Worm (Caenorhabditis elegans) whole organism, L4 larva: ENCODE data around the gene sre-13.

Experiments used
- F37D6.2 ChIP-seq: sonication (generic microtip); optimal IDR thresholded peaks from 2 replicates; lab custom pipeline; 2016; ENCODE audit warnings: mild to moderate bottlenecking, missing genetic modification characterization, missing compliant biosample characterization
- F49E8.2 ChIP-seq: sonication (generic microtip); optimal IDR thresholded peaks from 2 replicates; lab custom pipeline; 2016; ENCODE audit warnings: missing compliant biosample characterization, mild to moderate bottlenecking, missing genetic modification characterization, borderline replicate concordance
- T26A8.4 ChIP-seq: fragments of 200-800 bp; sonication (Bioruptor generic); IDR thresholded peaks from 2 replicates; pipeline ENCODE4 v1.3.6; 2022; ENCODE audit warnings: missing genetic modification characterization, missing compliant biosample characterization
- Y48G9A.11 ChIP-seq: fragments of 200-800 bp; sonication (Bioruptor generic); IDR thresholded peaks from 2 replicates; pipeline ENCODE4 v1.3.6; 2022; ENCODE audit warnings: missing genetic modification reagents, missing genetic modification characterization, missing compliant biosample characterization
- ZK337.2 ChIP-seq: fragments of 200-800 bp; sonication (Bioruptor generic); IDR thresholded peaks from 2 replicates; pipeline ENCODE4 v1.3.6; 2022; ENCODE audit warnings: missing genetic modification reagents, missing genetic modification characterization, missing compliant biosample characterization
- ZK546.5 ChIP-seq, 2 experiments: sonication (generic microtip); optimal IDR thresholded peaks; 2 replicates each; lab custom pipeline; 2017; ENCODE audit warnings: missing biosample characterization in 2 of 2, missing genetic modification characterization in 2 of 2
- aha-1 ChIP-seq: fragments of 150-350 bp; peaks from one replicate; lab custom pipeline; 2014; ENCODE audit warnings: missing biosample characterization, missing genetic modification characterization
- aly-2 ChIP-seq: sonication (generic microtip); optimal IDR thresholded peaks from 2 replicates; lab custom pipeline; 2018; ENCODE audit warnings: missing biosample characterization, missing genetic modification characterization
- ama-1 ChIP-seq: fragments of 150-350 bp; optimal IDR thresholded peaks from 2 replicates; lab custom pipeline; 2014; ENCODE audit warnings: inconsistent platforms, mixed read lengths
- attf-4 ChIP-seq: sonication (generic microtip); optimal IDR thresholded peaks from 3 replicates; lab custom pipeline; 2017; ENCODE audit warnings: missing biosample characterization, missing genetic modification characterization
- ceh-20 ChIP-seq: fragments of 200-800 bp; sonication (Bioruptor generic); IDR thresholded peaks from 2 replicates; pipeline ENCODE4 v1.3.6; 2022; ENCODE audit warnings: missing genetic modification reagents, missing genetic modification characterization, missing compliant biosample characterization
- ceh-28 ChIP-seq: fragments of 150-350 bp; optimal IDR thresholded peaks from 2 replicates; lab custom pipeline; 2014; ENCODE audit warnings: missing biosample characterization, missing genetic modification reagents, missing genetic modification characterization
- ceh-44 ChIP-seq: fragments of 200-800 bp; sonication (Bioruptor generic); IDR thresholded peaks from 2 replicates; pipeline ENCODE4 v1.3.6; 2022; ENCODE audit warnings: missing genetic modification reagents, missing genetic modification characterization, missing compliant biosample characterization
- ctbp-1 ChIP-seq: fragments of 200-800 bp; sonication (Bioruptor generic); IDR thresholded peaks from 2 replicates; pipeline ENCODE4 v1.3.6; 2022; ENCODE audit warnings: missing genetic modification reagents, missing genetic modification characterization, missing compliant biosample characterization
- daf-16 ChIP-seq, 3 experiments: sonication (generic microtip); optimal IDR thresholded peaks; 2 replicates each; lab custom pipeline; 2016 to 2017; ENCODE audit warnings: missing genetic modification characterization in 3 of 3, missing genetic modification reagents in 3 of 3, mild to moderate bottlenecking in 2 of 3, missing compliant biosample characterization in 2 of 3, missing biosample characterization in 1 of 3, moderate library complexity in 1 of 3
- dmd-6 ChIP-seq: fragments of 200-800 bp; sonication (Bioruptor generic); IDR thresholded peaks from 2 replicates; pipeline ENCODE4 v1.3.6; 2022; ENCODE audit warnings: missing genetic modification reagents, missing genetic modification characterization, missing compliant biosample characterization
- dve-1 ChIP-seq: sonication (generic microtip); optimal IDR thresholded peaks from 2 replicates; lab custom pipeline; 2017; ENCODE audit warnings: antibody characterized with exemption, mild to moderate bottlenecking, missing genetic modification characterization, missing compliant biosample characterization; ENCODE audit not compliant: insufficient read depth
- egl-43 ChIP-seq: fragments of 200-800 bp; sonication (Bioruptor generic); IDR thresholded peaks from 2 replicates; pipeline ENCODE4 v1.3.6; 2022; ENCODE audit warnings: missing genetic modification reagents, missing genetic modification characterization, missing compliant biosample characterization
- fos-1 ChIP-seq: fragments of 150-350 bp; optimal IDR thresholded peaks from 2 replicates; lab custom pipeline; 2014; ENCODE audit warnings: missing biosample characterization, missing genetic modification characterization
- gei-8 ChIP-seq: fragments of 200-800 bp; sonication (Bioruptor generic); optimal IDR thresholded peaks from 2 replicates; lab custom pipeline; 2018; ENCODE audit warnings: mild to moderate bottlenecking, missing genetic modification characterization, missing compliant biosample characterization
- lim-7 ChIP-seq: fragments of 200-800 bp; sonication (Bioruptor generic); IDR thresholded peaks from 2 replicates; pipeline ENCODE4 v1.3.6; 2022; ENCODE audit warnings: missing genetic modification characterization, missing compliant biosample characterization
- lin-1 ChIP-seq: fragments of 200-800 bp; sonication (Bioruptor generic); IDR thresholded peaks from 2 replicates; pipeline ENCODE4 v1.3.6; 2022; ENCODE audit warnings: missing genetic modification reagents, missing genetic modification characterization, missing compliant biosample characterization
- lin-13 ChIP-seq: fragments of 150-350 bp; optimal IDR thresholded peaks from 2 replicates; lab custom pipeline; 2014; ENCODE audit warnings: missing biosample characterization, missing genetic modification reagents, missing genetic modification characterization
- lin-38 ChIP-seq: fragments of 200-800 bp; sonication (Bioruptor generic); IDR thresholded peaks from 2 replicates; pipeline ENCODE4 v1.3.6; 2022; ENCODE audit warnings: missing genetic modification reagents, missing genetic modification characterization, missing compliant biosample characterization
- lir-3 ChIP-seq: sonication (generic microtip); optimal IDR thresholded peaks from 2 replicates; lab custom pipeline; 2016; ENCODE audit warnings: mild to moderate bottlenecking, missing genetic modification characterization, missing compliant biosample characterization
- lsy-2 ChIP-seq, 2 experiments: fragments of 150-350 bp in 1 of 2; sonication (generic microtip) in 1 of 2; optimal IDR thresholded peaks; 2 replicates each; lab custom pipeline; 2014 to 2017; ENCODE audit warnings: missing biosample characterization in 2 of 2, missing genetic modification characterization in 2 of 2
- mdl-1 ChIP-seq, 2 experiments: fragments of 150-350 bp in 1 of 2; sonication (generic microtip) in 1 of 2; optimal IDR thresholded peaks; 2 replicates each; lab custom pipeline; 2014 to 2017; ENCODE audit warnings: missing biosample characterization in 2 of 2, missing genetic modification characterization in 2 of 2
- mep-1 ChIP-seq: fragments of 150-350 bp; sonication (generic microtip); optimal IDR thresholded peaks from 3 replicates; lab custom pipeline; 2014; ENCODE audit warnings: missing biosample characterization, missing genetic modification characterization
- mxl-2 ChIP-seq: fragments of 200-800 bp; sonication (Bioruptor generic); conservative IDR thresholded peaks from 2 replicates; pipeline ENCODE4 v1.3.6; 2022; ENCODE audit warnings: missing genetic modification reagents, missing genetic modification characterization, missing compliant biosample characterization
- nhr-10 ChIP-seq: fragments of 150-350 bp; optimal IDR thresholded peaks from 2 replicates; lab custom pipeline; 2014; ENCODE audit warnings: missing biosample characterization, missing genetic modification characterization
- nhr-48 ChIP-seq: sonication (generic microtip); optimal IDR thresholded peaks from 2 replicates; lab custom pipeline; 2016; ENCODE audit warnings: mild to moderate bottlenecking, missing genetic modification characterization, missing compliant biosample characterization
- pha-4 ChIP-seq, 2 experiments: fragments of 150-350 bp in 1 of 2; fragments of 200-800 bp in 1 of 2; sonication (Bioruptor generic) in 1 of 2; IDR thresholded peaks in 1 of 2; optimal IDR thresholded peaks in 1 of 2; 2 replicates each; pipeline versions ENCODE4 v1.3.6 to Lab custom; 2014 to 2022; ENCODE audit warnings: missing genetic modification characterization in 2 of 2, missing genetic modification reagents in 2 of 2, missing biosample characterization in 1 of 2, missing compliant biosample characterization in 1 of 2
- pqm-1 ChIP-seq: sonication (generic microtip); optimal IDR thresholded peaks from 2 replicates; lab custom pipeline; 2017; ENCODE audit warnings: missing biosample characterization, missing genetic modification characterization
- rbr-2 ChIP-seq: sonication (generic microtip); optimal IDR thresholded peaks from 2 replicates; lab custom pipeline; 2016; ENCODE audit warnings: missing genotype, missing genetic modification characterization, missing compliant biosample characterization
- saeg-2 ChIP-seq: fragments of 200-800 bp; sonication (Bioruptor generic); IDR thresholded peaks from 2 replicates; pipeline ENCODE4 v1.3.6; 2022; ENCODE audit warnings: missing genetic modification reagents, missing genetic modification characterization, missing compliant biosample characterization
- sdz-12 ChIP-seq: fragments of 200-800 bp; sonication (Bioruptor generic); optimal IDR thresholded peaks from 2 replicates; lab custom pipeline; 2018; ENCODE audit warnings: mild to moderate bottlenecking, missing genetic modification characterization, missing compliant biosample characterization
- set-16 ChIP-seq: fragments of 200-800 bp; sonication (Bioruptor generic); IDR thresholded peaks from 2 replicates; pipeline ENCODE4 v1.3.6; 2022; ENCODE audit warnings: missing genetic modification reagents, missing genetic modification characterization, missing compliant biosample characterization
- skn-1 ChIP-seq: fragments of 150-350 bp; optimal IDR thresholded peaks from 2 replicates; lab custom pipeline; 2014; ENCODE audit warnings: missing biosample characterization, missing genetic modification characterization
- snpc-4 ChIP-seq: fragments of 150-350 bp; optimal IDR thresholded peaks from 2 replicates; lab custom pipeline; 2014; ENCODE audit warnings: missing biosample characterization, missing genetic modification characterization
- tag-97 ChIP-seq: fragments of 200-800 bp; sonication (Bioruptor generic); IDR thresholded peaks from 2 replicates; pipeline ENCODE4 v1.3.6; 2022; ENCODE audit warnings: missing genetic modification characterization, missing compliant biosample characterization
- ztf-11 ChIP-seq: fragments of 150-350 bp; optimal IDR thresholded peaks from 2 replicates; lab custom pipeline; 2014; ENCODE audit warnings: missing biosample characterization, missing genetic modification characterization

sre-13 gene

DNA sequence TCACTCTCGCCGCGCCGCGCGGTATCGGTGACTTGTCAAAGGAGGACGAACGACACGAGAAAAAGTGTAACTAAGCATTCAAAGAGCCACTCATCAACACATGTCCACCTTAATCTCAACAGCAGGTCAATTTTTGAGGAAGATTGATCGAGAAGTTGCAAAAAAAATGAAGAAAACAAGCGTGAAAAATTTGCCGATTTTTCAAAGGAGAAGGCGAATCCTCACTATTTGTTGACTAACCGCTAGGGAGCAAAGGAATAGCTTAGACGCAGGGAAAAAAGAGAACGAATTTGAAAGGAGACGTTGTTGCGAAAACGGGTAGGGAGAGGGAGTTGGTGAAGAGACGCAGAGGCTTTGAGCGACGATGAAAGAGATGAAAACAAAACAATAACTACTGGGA lies 8.7 kb upstream of the sre-13 start (continued):
- TF ChIP-seq saeg-2 (no peak), pqm-1 (no peak), aha-1 (peak; percentile 1), rbr-2 (tag; lab: Kevin White, UChicago) (peak; percentile 50), lin-1 (GFP tag; lab: Robert Waterston, UW) (no peak), daf-16 (GFP tag; optimal IDR thresholded peaks at IDR 0.05; lab: Kevin White, UChicago) (peak in 1 of 2 experiments; percentile 91), daf-16 (tag; optimal IDR thresholded peaks at IDR 0.05; lab: Kevin White, UChicago) (no peak), mep-1 (tag; lab: Kevin White, UChicago) (peak; percentile 24)

DNA sequence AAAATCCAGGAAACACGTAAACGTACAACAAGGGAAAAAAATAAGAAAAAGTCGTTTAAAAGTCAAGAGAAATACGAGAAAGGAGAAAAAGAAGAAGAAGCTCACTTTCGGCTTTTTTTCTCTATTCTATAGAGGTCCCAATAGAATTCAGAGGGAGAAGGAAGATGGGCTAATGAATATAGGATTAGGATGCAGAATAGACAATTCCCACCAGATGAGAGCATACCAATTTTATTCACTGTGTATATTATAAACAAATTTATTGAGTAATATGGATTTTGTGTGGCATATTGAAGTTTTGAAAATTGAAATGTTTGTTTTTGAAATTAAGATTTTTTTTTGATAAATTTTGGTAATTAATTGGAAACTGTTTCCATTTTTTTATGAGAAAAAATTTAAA lies 7.8 kb upstream of the sre-13 start:
- no peak for TF ChIP-seq lsy-2 (tag; optimal IDR thresholded peaks at IDR 0.05; lab: Kevin White, UChicago)
- no peak for TF ChIP-seq lin-13 (GFP tag; lab: Kevin White, UChicago)
- no peak for TF ChIP-seq mdl-1 (tag; optimal IDR thresholded peaks at IDR 0.05; lab: Kevin White, UChicago)
- no peak for TF ChIP-seq mep-1 (tag; lab: Kevin White, UChicago)
- no peak for TF ChIP-seq F49E8.2 (tag; lab: Kevin White, UChicago)
- no peak for TF ChIP-seq set-16 (GFP tag; lab: Robert Waterston, UW)
- TF ChIP-seq mxl-2 (GFP tag; lab: Robert Waterston, UW) = no peak
- TF ChIP-seq gei-8 (GFP tag; lab: Kevin White, UChicago) = no peak
- TF ChIP-seq ceh-20 (GFP tag; lab: Robert Waterston, UW) = no peak
- no peak for TF ChIP-seq ceh-44 (GFP tag; lab: Robert Waterston, UW)
- TF ChIP-seq F37D6.2 (tag; lab: Kevin White, UChicago) = no peak
- no peak for TF ChIP-seq ceh-28 (tag; lab: Kevin White, UChicago)

DNA sequence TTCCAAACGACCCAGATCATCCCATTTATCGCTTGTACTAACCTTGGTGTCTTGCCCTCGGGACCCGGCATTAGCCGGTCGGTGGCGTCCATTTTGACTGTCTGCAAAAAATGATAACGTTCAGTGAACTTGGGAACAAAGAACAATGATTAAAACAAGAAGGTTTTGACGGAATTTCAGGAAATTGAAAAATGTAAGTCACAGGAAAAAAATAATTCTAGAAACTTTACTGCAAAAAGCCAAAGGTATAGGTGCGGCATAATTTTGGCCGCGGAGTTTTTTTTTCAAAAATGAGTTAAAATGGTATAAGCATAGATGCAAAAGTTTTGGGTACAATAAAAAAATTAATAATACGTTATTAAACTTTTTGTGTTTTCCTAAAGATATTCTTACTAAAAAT lies 7.3 kb upstream of the sre-13 start, which contains the start of gene atgp-2:
Gene atgp-2, minus strand, starts transcription at position 101 of the 400 bp plus-strand sequence.
- TF ChIP-seq sdz-12 (GFP tag; lab: Kevin White, UChicago) (no peak), nhr-10 (tag; lab: Kevin White, UChicago) (no peak), aly-2 (no peak)
- TF ChIP-seq, all 104 proteins: peak for 0

DNA sequence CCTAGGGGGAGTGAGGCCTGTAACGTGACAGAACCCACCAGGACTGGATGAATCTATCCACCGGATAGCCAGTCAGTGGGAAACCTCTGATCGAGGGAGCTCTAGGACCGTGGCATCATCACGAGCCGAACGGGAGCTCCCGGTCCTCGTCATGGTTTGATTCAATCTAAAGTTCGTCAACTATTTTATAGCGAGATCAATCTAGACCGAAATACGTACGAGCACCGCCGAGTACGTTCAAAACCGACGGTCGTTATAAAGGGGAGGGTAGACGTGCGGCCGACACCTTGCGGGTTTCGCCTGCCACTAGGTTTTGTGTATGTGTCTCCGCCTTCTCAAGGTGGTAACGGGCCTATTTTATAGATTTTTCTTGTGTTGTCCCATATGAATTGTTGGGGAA lies 4.8 kb upstream of the sre-13 start:
- TF ChIP-seq lin-38 (GFP tag; lab: Robert Waterston, UW) = peak; percentile 32; the same call in 1 of the 2 replicates
- peak; percentile 18 for TF ChIP-seq snpc-4 (tag; lab: Kevin White, UChicago)
- TF ChIP-seq lim-7 (GFP tag; lab: Robert Waterston, UW) = 0 out of 2 replicates have a peak, but pooled peaks have one; percentile 26

DNA sequence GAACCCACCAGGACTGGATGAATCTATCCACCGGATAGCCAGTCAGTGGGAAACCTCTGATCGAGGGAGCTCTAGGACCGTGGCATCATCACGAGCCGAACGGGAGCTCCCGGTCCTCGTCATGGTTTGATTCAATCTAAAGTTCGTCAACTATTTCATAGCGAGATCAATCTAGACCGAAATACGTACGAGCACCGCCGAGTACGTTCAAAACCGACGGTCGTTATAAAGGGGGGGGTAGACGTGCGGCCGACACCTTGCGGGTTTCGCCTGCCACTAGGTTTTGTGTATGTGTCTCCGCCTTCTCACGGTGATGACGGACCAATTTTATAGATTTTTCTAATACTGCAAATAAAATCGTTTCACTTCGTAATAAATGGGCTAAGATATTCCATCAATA lies 742 bp downstream of the sre-13 start:
- TF ChIP-seq T26A8.4 (GFP tag; lab: Robert Waterston, UW) (peak; percentile 32; the same call in 1 of the 2 replicates), ceh-44 (GFP tag; lab: Robert Waterston, UW) (0 out of 2 replicates have a peak, but pooled peaks have one; percentile 2), ctbp-1 (peak; percentile 33; the same call in 1 of the 2 replicates), egl-43 (GFP tag; lab: Robert Waterston, UW) (0 out of 2 replicates have a peak, but pooled peaks have one; percentile 48), lin-38 (GFP tag; lab: Robert Waterston, UW) (peak; percentile 53), Y48G9A.11 (GFP tag; lab: Robert Waterston, UW) (peak; percentile 53; the same call in 1 of the 2 replicates)

DNA sequence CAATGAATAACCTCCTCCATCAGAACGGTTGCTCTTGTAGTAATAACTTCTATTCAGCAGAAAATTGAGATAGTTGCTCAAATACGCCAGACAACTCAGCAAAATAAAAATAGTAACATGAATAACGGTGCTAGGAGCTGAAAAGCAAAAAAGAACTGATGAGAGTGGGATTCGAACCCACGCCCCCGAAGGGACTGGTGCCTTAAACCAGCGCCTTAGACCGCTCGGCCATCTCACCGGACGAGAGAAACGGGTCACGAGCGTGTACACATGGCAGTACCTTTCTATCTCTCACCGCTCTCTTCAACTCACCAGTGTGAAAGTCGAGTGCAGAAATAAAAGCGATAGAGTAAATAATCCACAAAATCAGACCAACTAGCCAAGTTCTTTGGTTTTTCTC lies 1.5 kb downstream of the sre-13 start:
- TF ChIP-seq ZK337.2 (GFP tag; lab: Robert Waterston, UW) = no peak
- TF ChIP-seq tag-97 (GFP tag; lab: Robert Waterston, UW) = no peak
- peak; percentile 53 for TF ChIP-seq dmd-6 (GFP tag; lab: Robert Waterston, UW)
- no peak for TF ChIP-seq pha-4 (GFP tag; IDR thresholded peaks at IDR 0.05; lab: Robert Waterston, UW)
- no peak for TF ChIP-seq pha-4 (tag; optimal IDR thresholded peaks at IDR 0.05; lab: Kevin White, UChicago)
- no peak for TF ChIP-seq ama-1 (lab: Kevin White, UChicago)
- no peak for TF ChIP-seq skn-1 (tag; lab: Kevin White, UChicago)
- no peak for TF ChIP-seq attf-4 (tag; lab: Kevin White, UChicago)
- TF ChIP-seq nhr-10 (tag; lab: Kevin White, UChicago) = no peak
- no peak for TF ChIP-seq nhr-48 (tag; lab: Kevin White, UChicago)
- no peak for TF ChIP-seq dve-1 (tag; lab: Kevin White, UChicago)
- no peak for TF ChIP-seq lir-3 (tag; lab: Kevin White, UChicago)
- TF ChIP-seq lsy-2 (tag; optimal IDR thresholded peaks at IDR 0.05; lab: Kevin White, UChicago) = no peak
- no peak for TF ChIP-seq aly-2
- TF ChIP-seq ztf-11 (tag; lab: Kevin White, UChicago) = no peak
- peak; percentile 59 for TF ChIP-seq T26A8.4 (GFP tag; lab: Robert Waterston, UW)
- no peak for TF ChIP-seq fos-1 (tag; lab: Kevin White, UChicago)
- TF ChIP-seq ZK546.5 (tag; optimal IDR thresholded peaks at IDR 0.05; lab: Kevin White, UChicago) = no peak
